Worm (Caenorhabditis elegans): ENCODE results near the gene clec-133.

The clec-133 gene

ce11 chrII:3626872-3627271, 48.7 kb downstream of the clec-133 start, which contains the start of gene M151.3:
M151.3 (plus strand) TSS chrII:3627172.
- no peak for TF ChIP-seq hlh-30 (tag; optimal IDR thresholded peaks at IDR 0.05; ENCODE audit: insufficient read depth)
- TF ChIP-seq ref-2 (tag; optimal IDR thresholded peaks at IDR 0.05) = no peak
- TF ChIP-seq hlh-15 (tag; optimal IDR thresholded peaks at IDR 0.05) = no peak
- no peak for TF ChIP-seq fkh-10 (GFP tag; optimal IDR thresholded peaks at IDR 0.05)
- no peak for TF ChIP-seq ceh-18 (tag; optimal IDR thresholded peaks at IDR 0.05)
- TF ChIP-seq pqm-1 (tag; optimal IDR thresholded peaks at IDR 0.05) = no peak
- TF ChIP-seq nfya-1 (tag; optimal IDR thresholded peaks at IDR 0.05) = no peak
- TF ChIP-seq eyg-1 (tag; optimal IDR thresholded peaks at IDR 0.05) = no peak
- no peak for TF ChIP-seq rnt-1 (tag; optimal IDR thresholded peaks at IDR 0.05)

Data from whole organism, late embryonic.